Worm (Caenorhabditis elegans) whole organism, young adult: ENCODE data around the gene E01G4.5.
A peak's percentile ranks its signal among the peaks of the same experiment; 100 is the strongest.

ENCODE experiments used
- B0019.2 ChIP-seq: fragments of 200-800 bp; sonication (Bioruptor generic); conservative IDR thresholded peaks from 2 replicates; pipeline ENCODE4 v1.3.6; 2022; ENCODE audit warnings: missing genetic modification reagents, missing genetic modification characterization, missing compliant biosample characterization
- C06A6.2 ChIP-seq: fragments of 200-800 bp; sonication (Bioruptor generic); conservative IDR thresholded peaks from 2 replicates; pipeline ENCODE4 v1.3.6; 2022; ENCODE audit warnings: missing genetic modification characterization, missing compliant biosample characterization
- F10E7.11 ChIP-seq: sonication (generic microtip); optimal IDR thresholded peaks from 2 replicates; lab custom pipeline; 2017; ENCODE audit warnings: mild to moderate bottlenecking, missing genetic modification characterization, moderate library complexity, missing compliant biosample characterization
- F57A8.1 ChIP-seq: fragments of 200-800 bp; sonication (Bioruptor generic); optimal IDR thresholded peaks from 2 replicates; lab custom pipeline; 2018; ENCODE audit warnings: mild to moderate bottlenecking, missing genetic modification characterization, moderate library complexity, missing compliant biosample characterization
- K11D2.4 ChIP-seq: fragments of 200-800 bp; sonication (Bioruptor generic); IDR thresholded peaks from 2 replicates; pipeline ENCODE4 v1.3.6; 2022; ENCODE audit warnings: missing genetic modification reagents, missing genetic modification characterization, missing compliant biosample characterization
- K12H6.12 ChIP-seq: fragments of 200-800 bp; sonication (Bioruptor generic); optimal IDR thresholded peaks from 2 replicates; lab custom pipeline; 2018; ENCODE audit warnings: mild to moderate bottlenecking, missing genetic modification characterization, missing compliant biosample characterization
- Y53F4B.3 ChIP-seq: fragments of 200-800 bp; sonication (Bioruptor generic); IDR thresholded peaks from 2 replicates; pipeline ENCODE4 v1.3.6; 2022; ENCODE audit warnings: missing genetic modification reagents, missing genetic modification characterization, missing compliant biosample characterization
- Y67H2A.10 ChIP-seq: fragments of 200-800 bp; sonication (Bioruptor generic); conservative IDR thresholded peaks from 2 replicates; pipeline ENCODE4 v1.3.6; 2022; ENCODE audit warnings: missing genetic modification reagents, missing genetic modification characterization, missing compliant biosample characterization
- Y79H2A.3 ChIP-seq: fragments of 200-800 bp; sonication (Bioruptor generic); conservative IDR thresholded peaks from 2 replicates; pipeline ENCODE4 v1.3.6; 2022; ENCODE audit warnings: missing genetic modification reagents, missing genetic modification characterization, missing compliant biosample characterization
- ZK185.1 ChIP-seq: sonication (generic microtip); optimal IDR thresholded peaks from 2 replicates; lab custom pipeline; 2016; ENCODE audit warnings: mild to moderate bottlenecking, missing genetic modification characterization, missing compliant biosample characterization; ENCODE audit not compliant: poor library complexity, severe bottlenecking
- akir-1 ChIP-seq: fragments of 200-800 bp; sonication (Bioruptor generic); optimal IDR thresholded peaks from 2 replicates; lab custom pipeline; 2018; ENCODE audit warnings: mild to moderate bottlenecking, missing genetic modification characterization, moderate library complexity, missing compliant biosample characterization
- ama-1 ChIP-seq, 3 experiments: fragments of 150-350 bp in 1 of 3; sonication (generic microtip) in 2 of 3; optimal IDR thresholded peaks; 2 replicates each; lab custom pipeline; 2014 to 2018; ENCODE audit warnings: missing biosample characterization in 2 of 3, missing genetic modification characterization in 2 of 3, missing genetic modification reagents in 2 of 3
- athp-1 ChIP-seq: sonication (generic microtip); optimal IDR thresholded peaks from 2 replicates; lab custom pipeline; 2017; ENCODE audit warnings: mild to moderate bottlenecking, missing genetic modification characterization, missing compliant biosample characterization
- attf-3 ChIP-seq: fragments of 200-800 bp; sonication (Bioruptor generic); conservative IDR thresholded peaks from 2 replicates; pipeline ENCODE4 v1.3.6; 2022; ENCODE audit warnings: missing genetic modification reagents, missing genetic modification characterization, missing compliant biosample characterization
- attf-6 ChIP-seq: fragments of 200-800 bp; sonication (Bioruptor generic); IDR thresholded peaks from 2 replicates; pipeline ENCODE4 v1.3.6; 2022; ENCODE audit warnings: missing genetic modification reagents, missing genetic modification characterization, missing compliant biosample characterization
- bed-2 ChIP-seq: fragments of 200-800 bp; sonication (Bioruptor generic); IDR thresholded peaks from 2 replicates; pipeline ENCODE4 v1.3.6; 2022; ENCODE audit warnings: missing genetic modification reagents, missing genetic modification characterization, missing compliant biosample characterization
- ccch-3 ChIP-seq: fragments of 200-800 bp; sonication (Bioruptor generic); optimal IDR thresholded peaks from 2 replicates; lab custom pipeline; 2018; ENCODE audit warnings: mild to moderate bottlenecking, missing genetic modification characterization, missing compliant biosample characterization
- ceh-91 ChIP-seq: fragments of 200-800 bp; sonication (Bioruptor generic); IDR thresholded peaks from 2 replicates; pipeline ENCODE4 v1.3.6; 2022; ENCODE audit warnings: missing genetic modification reagents, missing genetic modification characterization, missing compliant biosample characterization
- dpl-1 ChIP-seq: fragments of 150-350 bp; optimal IDR thresholded peaks from 2 replicates; lab custom pipeline; 2014; ENCODE audit warnings: missing biosample characterization, missing genetic modification reagents, missing genetic modification characterization
- ekl-4 ChIP-seq: fragments of 200-800 bp; sonication (Bioruptor generic); IDR thresholded peaks from 2 replicates; pipeline ENCODE4 v1.3.6; 2022; ENCODE audit warnings: missing genetic modification reagents, missing genetic modification characterization, missing compliant biosample characterization
- ets-4 ChIP-seq: fragments of 200-800 bp; sonication (Bioruptor generic); optimal IDR thresholded peaks from 2 replicates; lab custom pipeline; 2018; ENCODE audit warnings: mild to moderate bottlenecking, missing genetic modification characterization, missing compliant biosample characterization
- hlh-12 ChIP-seq: sonication (generic microtip); optimal IDR thresholded peaks from 2 replicates; lab custom pipeline; 2016; ENCODE audit warnings: missing genetic modification characterization, missing compliant biosample characterization
- hlh-26 ChIP-seq: fragments of 200-800 bp; sonication (Bioruptor generic); conservative IDR thresholded peaks from 2 replicates; pipeline ENCODE4 v1.3.6; 2022; ENCODE audit warnings: missing genetic modification reagents, missing genetic modification characterization, missing compliant biosample characterization
- hmg-1.2 ChIP-seq: fragments of 200-800 bp; sonication (Bioruptor generic); IDR thresholded peaks from 2 replicates; pipeline ENCODE4 v1.3.6; 2022; ENCODE audit warnings: missing genetic modification reagents, missing genetic modification characterization, missing compliant biosample characterization
- hmg-20 ChIP-seq: fragments of 200-800 bp; sonication (Bioruptor generic); IDR thresholded peaks from 2 replicates; pipeline ENCODE4 v1.3.6; 2022; ENCODE audit warnings: missing genetic modification reagents, missing genetic modification characterization, missing compliant biosample characterization
- lag-1 ChIP-seq: fragments of 200-800 bp; sonication (Bioruptor generic); IDR thresholded peaks from 2 replicates; pipeline ENCODE4 v1.3.6; 2022; ENCODE audit warnings: missing genetic modification reagents, missing genetic modification characterization, missing compliant biosample characterization
- let-526 ChIP-seq: fragments of 200-800 bp; sonication (Bioruptor generic); IDR thresholded peaks from 2 replicates; pipeline ENCODE4 v1.3.6; 2022; ENCODE audit warnings: missing genetic modification reagents, missing genetic modification characterization, missing compliant biosample characterization
- let-607 ChIP-seq, 2 experiments: fragments of 200-800 bp in 1 of 2; sonication (Bioruptor generic) in 1 of 2; sonication (generic microtip) in 1 of 2; optimal IDR thresholded peaks; 2 replicates each; lab custom pipeline; 2016 to 2018; ENCODE audit warnings: mild to moderate bottlenecking in 2 of 2, missing compliant biosample characterization in 2 of 2, missing genetic modification characterization in 2 of 2, moderate library complexity in 2 of 2, missing genotype in 1 of 2
- lin-35 ChIP-seq, 3 experiments: fragments of 150-350 bp in 2 of 3; sonication (generic microtip) in 1 of 3; optimal IDR thresholded peaks; 2 replicates each; lab custom pipeline; 2014 to 2018; ENCODE audit warnings: missing biosample characterization in 3 of 3, missing genetic modification characterization in 3 of 3, missing genetic modification reagents in 3 of 3
- lin-54 ChIP-seq: fragments of 200-800 bp; sonication (Bioruptor generic); optimal IDR thresholded peaks from 2 replicates; lab custom pipeline; 2018; ENCODE audit warnings: mild to moderate bottlenecking, missing genetic modification characterization, missing compliant biosample characterization
- madf-3 ChIP-seq: fragments of 200-800 bp; sonication (Bioruptor generic); IDR thresholded peaks from 2 replicates; pipeline ENCODE4 v1.3.6; 2022; ENCODE audit warnings: missing genetic modification reagents, missing genetic modification characterization, missing compliant biosample characterization
- madf-6 ChIP-seq: fragments of 200-800 bp; sonication (Bioruptor generic); IDR thresholded peaks from 2 replicates; pipeline ENCODE4 v1.3.6; 2022; ENCODE audit warnings: missing genetic modification reagents, missing genetic modification characterization, missing compliant biosample characterization
- mxl-1 ChIP-seq: sonication (generic microtip); optimal IDR thresholded peaks from 2 replicates; lab custom pipeline; 2016; ENCODE audit warnings: missing genetic modification characterization, missing compliant biosample characterization
- nfya-1 ChIP-seq: sonication (generic microtip); optimal IDR thresholded peaks from 2 replicates; lab custom pipeline; 2017; ENCODE audit warnings: antibody characterized with exemption, missing compliant biosample characterization, missing genetic modification characterization, borderline replicate concordance; ENCODE audit not compliant: insufficient read depth
- nfyb-1 ChIP-seq: fragments of 200-800 bp; sonication (Bioruptor generic); IDR thresholded peaks from 2 replicates; pipeline ENCODE4 v1.3.6; 2022; ENCODE audit warnings: missing genetic modification reagents, missing genetic modification characterization, missing compliant biosample characterization
- nhr-90 ChIP-seq: sonication (generic microtip); optimal IDR thresholded peaks from 2 replicates; lab custom pipeline; 2016; ENCODE audit warnings: missing genotype, mild to moderate bottlenecking, missing genetic modification characterization, missing compliant biosample characterization
- pbrm-1 ChIP-seq: fragments of 200-800 bp; sonication (Bioruptor generic); IDR thresholded peaks from 2 replicates; pipeline ENCODE4 v1.3.6; 2022; ENCODE audit warnings: missing genetic modification reagents, missing genetic modification characterization, missing compliant biosample characterization
- pha-4 ChIP-seq: fragments of 150-350 bp; sonication (generic microtip); optimal IDR thresholded peaks from 2 replicates; lab custom pipeline; 2014; ENCODE audit warnings: missing biosample characterization, missing genetic modification reagents, missing genetic modification characterization
- rec-8 ChIP-seq, 2 experiments: sonication (generic microtip); optimal IDR thresholded peaks; 2 replicates each; lab custom pipeline; 2016; ENCODE audit warnings: mild to moderate bottlenecking in 2 of 2, missing genetic modification characterization in 2 of 2, missing genetic modification reagents in 2 of 2, missing genotype in 2 of 2, missing biosample characterization in 1 of 2, missing compliant biosample characterization in 1 of 2, moderate library complexity in 1 of 2
- repo-1 ChIP-seq: sonication (generic microtip); optimal IDR thresholded peaks from 2 replicates; lab custom pipeline; 2017; ENCODE audit warnings: mild to moderate bottlenecking, missing genetic modification characterization, missing compliant biosample characterization
- rpc-1 ChIP-seq, 2 experiments: fragments of 150-350 bp in 1 of 2; sonication (generic microtip) in 1 of 2; optimal IDR thresholded peaks; 2 replicates each; lab custom pipeline; 2014 to 2018; ENCODE audit warnings: missing biosample characterization in 1 of 2, missing genetic modification characterization in 1 of 2, missing genetic modification reagents in 1 of 2, missing genotype in 1 of 2
- somi-1 ChIP-seq: fragments of 200-800 bp; sonication (Bioruptor generic); optimal IDR thresholded peaks from 2 replicates; lab custom pipeline; 2018; ENCODE audit warnings: mild to moderate bottlenecking, missing genetic modification characterization, missing compliant biosample characterization
- sptf-2 ChIP-seq: fragments of 200-800 bp; sonication (Bioruptor generic); optimal IDR thresholded peaks from 2 replicates; lab custom pipeline; 2018; ENCODE audit warnings: mild to moderate bottlenecking, missing genetic modification characterization, missing compliant biosample characterization
- tlf-1 ChIP-seq: fragments of 200-800 bp; sonication (Bioruptor generic); optimal IDR thresholded peaks from 2 replicates; lab custom pipeline; 2018; ENCODE audit warnings: mild to moderate bottlenecking, missing genetic modification characterization, missing compliant biosample characterization
- xnd-1 ChIP-seq: sonication (generic microtip); optimal IDR thresholded peaks from 2 replicates; lab custom pipeline; 2016; ENCODE audit warnings: missing genotype, missing genetic modification reagents, missing genetic modification characterization, missing compliant biosample characterization
- zim-3 ChIP-seq: sonication (generic microtip); optimal IDR thresholded peaks from 2 replicates; lab custom pipeline; 2017; ENCODE audit warnings: mild to moderate bottlenecking, missing genetic modification characterization, moderate library complexity, missing compliant biosample characterization
- ztf-25 ChIP-seq: fragments of 200-800 bp; sonication (Bioruptor generic); IDR thresholded peaks from 2 replicates; pipeline ENCODE4 v1.3.6; 2022; ENCODE audit warnings: missing genetic modification reagents, missing genetic modification characterization, missing compliant biosample characterization

Gene E01G4.5

DNA sequence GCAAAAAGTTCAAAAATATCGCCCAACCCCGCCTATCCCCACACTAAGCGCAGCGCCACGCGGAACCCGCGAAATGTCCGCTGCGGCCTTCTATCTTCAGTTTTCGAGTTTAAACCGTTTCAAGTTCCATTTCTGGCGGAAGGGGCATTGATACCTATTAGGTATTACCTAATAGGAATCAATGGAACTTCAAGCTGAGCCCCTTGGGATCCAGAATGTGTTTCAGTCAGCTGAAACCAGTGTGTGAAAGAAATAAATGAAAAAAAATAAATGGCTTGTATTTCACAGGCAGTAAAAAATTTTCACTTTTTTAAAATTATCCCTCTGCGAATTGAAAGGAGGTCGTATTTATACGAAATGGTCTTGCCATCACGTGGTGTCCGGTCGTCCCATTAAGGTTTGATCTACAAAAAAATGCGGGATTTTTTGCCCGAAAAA, 49.0 kb downstream of the E01G4.5 start (continued):
- TF ChIP-seq C06A6.2 (no peak), rec-8 (tag; optimal IDR thresholded peaks at IDR 0.05; lab: Kevin White, UChicago) (peak in 1 of 2 experiments; percentile 20), repo-1 (tag; lab: Kevin White, UChicago) (no peak), ceh-91 (GFP tag; lab: Robert Waterston, UW) (peak; percentile 61), lin-35 (GFP tag; optimal IDR thresholded peaks at IDR 0.05; lab: Kevin White, UChicago) (peak in 1 of 3 experiments; percentile 29), hmg-20 (GFP tag; lab: Robert Waterston, UW) (no peak), let-607 (tag; optimal IDR thresholded peaks at IDR 0.05; lab: Kevin White, UChicago) (no peak), ztf-25 (0 out of 2 replicates have a peak, but pooled peaks have one; percentile 17), somi-1 (GFP tag; lab: Kevin White, UChicago) (no peak), lin-54 (GFP tag; lab: Kevin White, UChicago) (peak; percentile 76), nfya-1 (tag; lab: Kevin White, UChicago) (no peak), dpl-1 (GFP tag; lab: Kevin White, UChicago) (peak; percentile 45), hmg-1.2 (GFP tag; lab: Robert Waterston, UW) (peak; percentile 95), madf-6 (GFP tag; lab: Robert Waterston, UW) (peak; percentile 89), hlh-26 (GFP tag; lab: Robert Waterston, UW) (no peak), mxl-1 (no peak), ekl-4 (GFP tag; lab: Robert Waterston, UW) (peak; percentile 91), Y79H2A.3 (GFP tag; lab: Robert Waterston, UW) (peak; percentile 89), akir-1 (GFP tag; lab: Kevin White, UChicago) (no peak), athp-1 (tag; lab: Kevin White, UChicago) (peak; percentile 93), nfyb-1 (0 out of 2 replicates have a peak, but pooled peaks have one; percentile 24), attf-3 (peak; percentile 39; the same call in 1 of the 2 replicates), F57A8.1 (peak; percentile 54), tlf-1 (GFP tag; lab: Kevin White, UChicago) (peak; percentile 68), madf-3 (GFP tag; lab: Robert Waterston, UW) (0 out of 2 replicates have a peak, but pooled peaks have one; percentile 29), zim-3 (peak; percentile 49), pha-4 (tag; lab: Kevin White, UChicago) (no peak), ama-1 (optimal IDR thresholded peaks at IDR 0.05; lab: Kevin White, UChicago) (no peak), ama-1 (GFP tag; optimal IDR thresholded peaks at IDR 0.05; lab: Kevin White, UChicago) (peak; percentile 17 to 73), let-526 (GFP tag; lab: Robert Waterston, UW) (no peak), bed-2 (GFP tag; lab: Robert Waterston, UW) (no peak), K11D2.4 (no peak), pbrm-1 (GFP tag; lab: Robert Waterston, UW) (peak; percentile 88; the same call in 1 of the 2 replicates), ZK185.1 (tag; lab: Kevin White, UChicago) (no peak), nhr-90 (no peak), Y67H2A.10 (GFP tag; lab: Robert Waterston, UW) (no peak), sptf-2 (GFP tag; lab: Kevin White, UChicago) (peak; percentile 85), K12H6.12 (tag; lab: Kevin White, UChicago) (no peak), attf-6 (GFP tag; lab: Robert Waterston, UW) (peak; percentile 97), xnd-1 (tag; lab: Kevin White, UChicago) (peak; percentile 73), rpc-1 (optimal IDR thresholded peaks at IDR 0.05; lab: Kevin White, UChicago) (no peak), rpc-1 (tag; optimal IDR thresholded peaks at IDR 0.05; lab: Kevin White, UChicago) (no peak), hlh-12 (tag; lab: Kevin White, UChicago) (no peak), ets-4 (GFP tag; lab: Kevin White, UChicago) (peak; percentile 28), B0019.2 (peak; percentile 49; the same call in 1 of the 2 replicates), ccch-3 (GFP tag; lab: Kevin White, UChicago) (no peak), lag-1 (no peak), Y53F4B.3 (peak; percentile 55; the same call in 1 of the 2 replicates), F10E7.11 (tag; lab: Kevin White, UChicago) (no peak)
